Worm (Caenorhabditis elegans) whole organism, L3 larva: ENCODE measurements around the gene ZC53.2.

Experiments used
- R02D3.7 ChIP-seq: fragments of 150-350 bp; optimal IDR thresholded peaks from 2 replicates; lab custom pipeline; 2014; ENCODE audit warnings: missing biosample characterization, missing genetic modification characterization
- ZK546.5 ChIP-seq: sonication (generic microtip); optimal IDR thresholded peaks from 2 replicates; lab custom pipeline; 2017; ENCODE audit warnings: missing biosample characterization, missing genetic modification characterization
- aly-2 ChIP-seq: fragments of 150-350 bp; optimal IDR thresholded peaks from 2 replicates; lab custom pipeline; 2014; ENCODE audit warnings: missing biosample characterization, missing genetic modification characterization
- ama-1 ChIP-seq: fragments of 150-350 bp; optimal IDR thresholded peaks from 2 replicates; lab custom pipeline; 2018
- ceh-16 ChIP-seq: sonication (generic microtip); optimal IDR thresholded peaks from 2 replicates; lab custom pipeline; 2017; ENCODE audit warnings: missing biosample characterization, missing genetic modification characterization
- ceh-28 ChIP-seq: fragments of 150-350 bp; optimal IDR thresholded peaks from 2 replicates; lab custom pipeline; 2014; ENCODE audit warnings: missing biosample characterization, missing genetic modification reagents, missing genetic modification characterization
- ceh-82 ChIP-seq: fragments of 150-350 bp; optimal IDR thresholded peaks from 2 replicates; lab custom pipeline; 2014; ENCODE audit warnings: missing biosample characterization, missing genetic modification characterization
- daf-12 ChIP-seq: fragments of 150-350 bp; optimal IDR thresholded peaks from 2 replicates; lab custom pipeline; 2014; ENCODE audit warnings: missing biosample characterization, missing genetic modification reagents, missing genetic modification characterization
- egl-27 ChIP-seq: sonication (generic microtip); optimal IDR thresholded peaks from 4 replicates; lab custom pipeline; 2017; ENCODE audit warnings: missing biosample characterization, missing genetic modification reagents, missing genetic modification characterization
- egl-5 ChIP-seq: fragments of 150-350 bp; optimal IDR thresholded peaks from 2 replicates; lab custom pipeline; 2017; ENCODE audit warnings: missing biosample characterization, missing genetic modification reagents, missing genetic modification characterization, inconsistent platforms
- elt-1 ChIP-seq: fragments of 150-350 bp; optimal IDR thresholded peaks from 2 replicates; lab custom pipeline; 2014; ENCODE audit warnings: missing biosample characterization, missing genetic modification characterization
- elt-2 ChIP-seq: sonication (generic microtip); optimal IDR thresholded peaks from 2 replicates; lab custom pipeline; 2016; ENCODE audit warnings: missing genetic modification reagents, mild to moderate bottlenecking, missing genetic modification characterization, missing compliant biosample characterization
- fkh-10 ChIP-seq: sonication (generic microtip); optimal IDR thresholded peaks from 2 replicates; lab custom pipeline; 2017; ENCODE audit warnings: missing biosample characterization, missing genetic modification reagents, missing genetic modification characterization
- fkh-2 ChIP-seq: fragments of 150-350 bp; optimal IDR thresholded peaks from 2 replicates; lab custom pipeline; 2014; ENCODE audit warnings: missing biosample characterization, missing genetic modification reagents, missing genetic modification characterization
- fos-1 ChIP-seq: fragments of 150-350 bp; optimal IDR thresholded peaks from 2 replicates; lab custom pipeline; 2014; ENCODE audit warnings: missing biosample characterization, missing genetic modification characterization
- hmg-11 ChIP-seq: sonication (generic microtip); optimal IDR thresholded peaks from 2 replicates; lab custom pipeline; 2016; ENCODE audit warnings: missing genetic modification characterization, missing compliant biosample characterization
- jun-1 ChIP-seq: fragments of 150-350 bp; optimal IDR thresholded peaks from 2 replicates; lab custom pipeline; 2014; ENCODE audit warnings: missing biosample characterization, missing genetic modification reagents, missing genetic modification characterization
- lin-15B ChIP-seq: fragments of 150-350 bp; optimal IDR thresholded peaks from 2 replicates; lab custom pipeline; 2014; ENCODE audit warnings: missing biosample characterization, missing genetic modification characterization
- lsy-12 ChIP-seq: sonication (generic microtip); optimal IDR thresholded peaks from 2 replicates; lab custom pipeline; 2016; ENCODE audit warnings: mild to moderate bottlenecking, missing genetic modification characterization, missing compliant biosample characterization
- mdl-1 ChIP-seq: fragments of 150-350 bp; optimal IDR thresholded peaks from 2 replicates; lab custom pipeline; 2014; ENCODE audit warnings: missing biosample characterization, missing genetic modification characterization
- mml-1 ChIP-seq: fragments of 150-350 bp; sonication (generic microtip); optimal IDR thresholded peaks from 3 replicates; lab custom pipeline; 2014; ENCODE audit warnings: missing biosample characterization, missing genetic modification characterization
- nfya-1 ChIP-seq: sonication (generic microtip); optimal IDR thresholded peaks from 2 replicates; lab custom pipeline; 2017; ENCODE audit warnings: missing genetic modification characterization, mild to moderate bottlenecking, missing compliant biosample characterization, antibody characterized with exemption, moderate library complexity; ENCODE audit not compliant: insufficient read depth
- nhr-11 ChIP-seq: fragments of 150-350 bp; optimal IDR thresholded peaks from 2 replicates; lab custom pipeline; 2014; ENCODE audit warnings: missing biosample characterization, missing genetic modification characterization
- nhr-12 ChIP-seq: fragments of 150-350 bp; optimal IDR thresholded peaks from 2 replicates; lab custom pipeline; 2014; ENCODE audit warnings: missing biosample characterization, missing genetic modification characterization
- nhr-23 ChIP-seq: fragments of 150-350 bp; optimal IDR thresholded peaks from 2 replicates; lab custom pipeline; 2014; ENCODE audit warnings: missing biosample characterization, missing genetic modification reagents, missing genetic modification characterization
- nhr-237 ChIP-seq: fragments of 150-350 bp; optimal IDR thresholded peaks from 2 replicates; lab custom pipeline; 2014; ENCODE audit warnings: missing biosample characterization, missing genetic modification characterization
- nhr-25 ChIP-seq: sonication (generic microtip); optimal IDR thresholded peaks from 2 replicates; lab custom pipeline; 2017; ENCODE audit warnings: missing biosample characterization, missing genetic modification characterization
- nhr-28 ChIP-seq: fragments of 150-350 bp; optimal IDR thresholded peaks from 2 replicates; lab custom pipeline; 2014; ENCODE audit warnings: missing biosample characterization, missing genetic modification characterization
- nhr-43 ChIP-seq: sonication (generic microtip); optimal IDR thresholded peaks from 2 replicates; lab custom pipeline; 2016; ENCODE audit warnings: mild to moderate bottlenecking, missing genetic modification characterization, missing compliant biosample characterization; ENCODE audit not compliant: poor library complexity, severe bottlenecking
- nhr-67 ChIP-seq: fragments of 150-350 bp; optimal IDR thresholded peaks from 2 replicates; lab custom pipeline; 2014; ENCODE audit warnings: missing biosample characterization, missing genetic modification characterization
- nhr-76 ChIP-seq: fragments of 150-350 bp; sonication (generic microtip); optimal IDR thresholded peaks from 5 replicates; lab custom pipeline; 2014; ENCODE audit warnings: missing biosample characterization, missing genetic modification characterization
- pqm-1 ChIP-seq: fragments of 150-350 bp; optimal IDR thresholded peaks from 2 replicates; lab custom pipeline; 2017; ENCODE audit warnings: missing biosample characterization, missing genetic modification characterization, inconsistent platforms
- skn-1 ChIP-seq: fragments of 150-350 bp; optimal IDR thresholded peaks from 2 replicates; lab custom pipeline; 2014; ENCODE audit warnings: missing biosample characterization, missing genetic modification characterization
- snpc-4 ChIP-seq: fragments of 150-350 bp; optimal IDR thresholded peaks from 2 replicates; lab custom pipeline; 2014; ENCODE audit warnings: missing biosample characterization, missing genetic modification characterization
- tbx-2 ChIP-seq: sonication (generic microtip); optimal IDR thresholded peaks from 2 replicates; lab custom pipeline; 2016; ENCODE audit warnings: mild to moderate bottlenecking, missing genetic modification characterization, missing compliant biosample characterization
- unc-39 ChIP-seq: sonication (generic microtip); optimal IDR thresholded peaks from 4 replicates; lab custom pipeline; 2017; ENCODE audit warnings: missing biosample characterization, missing genetic modification characterization
- unc-62 ChIP-seq: fragments of 150-350 bp; sonication (generic microtip); optimal IDR thresholded peaks from 4 replicates; lab custom pipeline; 2014; ENCODE audit warnings: missing biosample characterization, missing genetic modification reagents, missing genetic modification characterization
- zag-1 ChIP-seq: fragments of 150-350 bp; optimal IDR thresholded peaks from 2 replicates; lab custom pipeline; 2014; ENCODE audit warnings: missing biosample characterization, missing genetic modification characterization
- ztf-11 ChIP-seq: fragments of 150-350 bp; optimal IDR thresholded peaks from 2 replicates; lab custom pipeline; 2014; ENCODE audit warnings: missing biosample characterization, missing genetic modification characterization
- ztf-4 ChIP-seq: fragments of 150-350 bp; optimal IDR thresholded peaks from 2 replicates; lab custom pipeline; 2014; ENCODE audit warnings: missing biosample characterization, missing genetic modification characterization

The ZC53.2 gene

ce11 chrX:1901480-1901879 lies 22.6 kb downstream of the ZC53.2 start:
- no peak for TF ChIP-seq elt-2 (tag; lab: Kevin White, UChicago)
- no peak for TF ChIP-seq elt-1 (tag; lab: Kevin White, UChicago)
- no peak for TF ChIP-seq ama-1 (lab: Kevin White, UChicago)
- TF ChIP-seq mml-1 (tag; lab: Kevin White, UChicago) = no peak
- TF ChIP-seq ztf-11 (tag; lab: Kevin White, UChicago) = no peak
- TF ChIP-seq ceh-16 (tag; lab: Kevin White, UChicago) = no peak
- no peak for TF ChIP-seq ztf-4 (tag; lab: Kevin White, UChicago)
- TF ChIP-seq aly-2 (tag; lab: Kevin White, UChicago) = no peak
- no peak for TF ChIP-seq nhr-28 (tag; lab: Kevin White, UChicago)
- no peak for TF ChIP-seq egl-27 (tag; lab: Kevin White, UChicago)
- no peak for TF ChIP-seq ZK546.5
- no peak for TF ChIP-seq ceh-82 (tag; lab: Kevin White, UChicago)
- no peak for TF ChIP-seq nhr-43 (tag; lab: Kevin White, UChicago)
- no peak for TF ChIP-seq nfya-1
- TF ChIP-seq R02D3.7 (tag; lab: Kevin White, UChicago) = no peak
- no peak for TF ChIP-seq ceh-28 (tag; lab: Kevin White, UChicago)
- no peak for TF ChIP-seq mdl-1 (tag; lab: Kevin White, UChicago)
- no peak for TF ChIP-seq nhr-23 (tag; lab: Kevin White, UChicago)
- TF ChIP-seq nhr-12 = no peak

- TF ChIP-seq nfya-1 (no peak), daf-12 (tag; lab: Kevin White, UChicago) (no peak)
Measured at ce11 chrX:1897243-1897642, 26.8 kb downstream of the ZC53.2 start, which contains the start of gene B0294.1. B0294.1 (minus strand) TSS chrX:1897343.

ce11 chrX:1891887-1892286 lies 32.2 kb downstream of the ZC53.2 start, which contains the start of gene B0294.3:
B0294.3 (plus strand) TSS chrX:1892187.
- no peak for TF ChIP-seq nhr-12
- no peak for TF ChIP-seq lsy-12 (tag; lab: Kevin White, UChicago)
- TF ChIP-seq nhr-11 (tag; lab: Kevin White, UChicago) = no peak
- TF ChIP-seq fkh-10 (GFP tag; lab: Kevin White, UChicago) = no peak

- TF ChIP-seq mdl-1 (tag; lab: Kevin White, UChicago) = no peak
- no peak for TF ChIP-seq R02D3.7 (tag; lab: Kevin White, UChicago)
- TF ChIP-seq skn-1 (tag; lab: Kevin White, UChicago) = no peak
- TF ChIP-seq ceh-16 (tag; lab: Kevin White, UChicago) = no peak
- no peak for TF ChIP-seq jun-1 (tag; lab: Kevin White, UChicago)
- TF ChIP-seq nhr-11 (tag; lab: Kevin White, UChicago) = no peak
- TF ChIP-seq egl-5 (tag; lab: Kevin White, UChicago) = no peak
- no peak for TF ChIP-seq elt-1 (tag; lab: Kevin White, UChicago)
- TF ChIP-seq fkh-2 = no peak
- no peak for TF ChIP-seq nhr-76 (tag; lab: Kevin White, UChicago)
- no peak for TF ChIP-seq zag-1 (tag; lab: Kevin White, UChicago)
- TF ChIP-seq fos-1 (tag; lab: Kevin White, UChicago) = no peak
- TF ChIP-seq ceh-28 (tag; lab: Kevin White, UChicago) = no peak
- TF ChIP-seq lin-15B (tag; lab: Kevin White, UChicago) = no peak
- no peak for TF ChIP-seq ceh-82 (tag; lab: Kevin White, UChicago)
- no peak for TF ChIP-seq ama-1 (lab: Kevin White, UChicago)
- no peak for TF ChIP-seq unc-62 (GFP tag; lab: Kevin White, UChicago)
- TF ChIP-seq ztf-11 (tag; lab: Kevin White, UChicago) = no peak
- TF ChIP-seq, all 47 proteins: peak for 0
Measured at ce11 chrX:1890817-1891216, 33.2 kb downstream of the ZC53.2 start.

ce11 chrX:1888445-1889035 lies 35.5 kb downstream of the ZC53.2 start:
- TF ChIP-seq nfya-1 (peak; percentile 38), elt-2 (tag; lab: Kevin White, UChicago) (peak; percentile 13), ceh-28 (tag; lab: Kevin White, UChicago) (peak; percentile 63), ztf-11 (tag; lab: Kevin White, UChicago) (no peak), nhr-67 (tag; lab: Kevin White, UChicago) (no peak), tbx-2 (peak; percentile 85), jun-1 (tag; lab: Kevin White, UChicago) (peak; percentile 67), nhr-12 (no peak), ztf-4 (tag; lab: Kevin White, UChicago) (no peak), unc-39 (no peak), ceh-82 (tag; lab: Kevin White, UChicago) (no peak), nhr-237 (tag; lab: Kevin White, UChicago) (no peak), mml-1 (tag; lab: Kevin White, UChicago) (no peak), pqm-1 (tag; lab: Kevin White, UChicago) (no peak), hmg-11 (tag; lab: Kevin White, UChicago) (no peak), skn-1 (tag; lab: Kevin White, UChicago) (peak; percentile 80), ZK546.5 (no peak), egl-27 (tag; lab: Kevin White, UChicago) (no peak), nhr-25 (tag; lab: Kevin White, UChicago) (no peak), nhr-28 (tag; lab: Kevin White, UChicago) (no peak), daf-12 (tag; lab: Kevin White, UChicago) (no peak), unc-62 (GFP tag; lab: Kevin White, UChicago) (no peak), ceh-16 (tag; lab: Kevin White, UChicago) (no peak), snpc-4 (tag; lab: Kevin White, UChicago) (peak; percentile 64), aly-2 (tag; lab: Kevin White, UChicago) (no peak), zag-1 (tag; lab: Kevin White, UChicago) (no peak), R02D3.7 (tag; lab: Kevin White, UChicago) (peak; percentile 25), nhr-23 (tag; lab: Kevin White, UChicago) (no peak), fkh-10 (GFP tag; lab: Kevin White, UChicago) (no peak), egl-5 (tag; lab: Kevin White, UChicago) (peak; percentile 5)
